Fruit fly (Drosophila melanogaster): ENCODE data around the gene crb.

crb gene

dm6 chr3R:24359957-24360356 is 65.1 kb downstream of the crb start, which contains the start of gene CG18528:
Gene CG18528 (minus strand): TSS chr3R:24360144.
- TF ChIP-seq Eip78C (GFP tag) (no peak), Sox14 (GFP tag; optimal IDR thresholded peaks at IDR 0.05) (peak; percentile 97)

DNA sequence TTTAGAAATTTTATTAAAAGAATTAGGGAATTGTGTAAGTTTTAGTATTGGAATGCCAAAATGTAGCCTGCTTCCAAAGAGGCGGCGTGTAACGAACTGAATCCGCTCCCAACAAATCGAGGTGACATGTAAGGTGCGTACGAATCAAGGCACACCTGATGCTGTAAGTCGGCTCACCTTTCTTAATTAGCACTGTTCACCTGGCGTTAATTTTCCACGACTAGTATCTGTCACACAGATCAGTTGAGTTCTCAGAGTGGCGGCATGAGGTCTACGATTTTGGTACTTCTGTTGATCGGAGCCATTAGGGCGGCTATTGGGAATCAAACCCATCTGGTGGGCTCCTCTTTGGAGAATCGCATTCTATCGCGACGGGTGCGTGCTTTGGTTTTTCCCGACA is 66.7 kb downstream of the crb start, which contains the start of the genes CG5762 and CG33339:
Gene CG5762 (minus strand): TSS at position 101 of the 400 bp plus-strand sequence.
Gene CG33339 (plus strand): TSS at position 265 of the 400 bp plus-strand sequence.
- no peak for TF ChIP-seq CG31627 (GFP tag; optimal IDR thresholded peaks at IDR 0.05)
- no peak for TF ChIP-seq vri (GFP tag; optimal IDR thresholded peaks at IDR 0.05)
- no peak for TF ChIP-seq CG8319 (GFP tag; optimal IDR thresholded peaks at IDR 0.05)

- TF ChIP-seq CG15336 (GFP tag; IDR thresholded peaks at IDR 0.05): no peak
- TF ChIP-seq Sox14 (GFP tag; optimal IDR thresholded peaks at IDR 0.05): no peak
- no peak for TF ChIP-seq CG34406 (GFP tag; optimal IDR thresholded peaks at IDR 0.05)
- TF ChIP-seq esn (GFP tag; optimal IDR thresholded peaks at IDR 0.05): no peak
- no peak for TF ChIP-seq Hr4 (GFP tag; optimal IDR thresholded peaks at IDR 0.05)
- no peak for TF ChIP-seq OdsH (GFP tag; optimal IDR thresholded peaks at IDR 0.05)
- no peak for TF ChIP-seq acj6 (GFP tag; optimal IDR thresholded peaks at IDR 0.05)
- TF ChIP-seq Hr38 (GFP tag; optimal IDR thresholded peaks at IDR 0.05): no peak
- TF ChIP-seq pdm3 (GFP tag; optimal IDR thresholded peaks at IDR 0.05): no peak
- no peak for TF ChIP-seq Eip75B (GFP tag; optimal IDR thresholded peaks at IDR 0.05)
- TF ChIP-seq CG6808 (GFP tag; optimal IDR thresholded peaks at IDR 0.05): no peak
- TF ChIP-seq CG1621 (tag; optimal IDR thresholded peaks at IDR 0.05): no peak
- TF ChIP-seq salr (GFP tag; optimal IDR thresholded peaks at IDR 0.05): no peak
- no peak for TF ChIP-seq Eip93F (GFP tag; optimal IDR thresholded peaks at IDR 0.05)
- TF ChIP-seq Met (GFP tag; optimal IDR thresholded peaks at IDR 0.05): no peak
- TF ChIP-seq CG11294 (GFP tag; IDR thresholded peaks at IDR 0.05): no peak
- TF ChIP-seq fkh (GFP tag; optimal IDR thresholded peaks at IDR 0.05): no peak
- no peak for TF ChIP-seq Sox15 (GFP tag; optimal IDR thresholded peaks at IDR 0.05)
- TF ChIP-seq net (GFP tag; optimal IDR thresholded peaks at IDR 0.05): no peak
- TF ChIP-seq CG11762 (GFP tag; optimal IDR thresholded peaks at IDR 0.05; ENCODE audit: insufficient read depth): no peak
Measured at dm6 chr3R:24362838-24363237, 68.0 kb downstream of the crb start, which contains the start of gene CG33340. Gene CG33340 (plus strand): TSS chr3R:24363138.

All from whole organism, prepupa.